Worm (Caenorhabditis elegans) whole organism, early embryonic: ENCODE measurements around the gene R06F6.8.

Experiments used
- B0310.2 ChIP-seq: sonication (generic microtip); optimal IDR thresholded peaks from 2 replicates; lab custom pipeline; 2016; ENCODE audit warnings: mild to moderate bottlenecking, missing genetic modification characterization, missing compliant biosample characterization
- aly-1 ChIP-seq: sonication (generic microtip); optimal IDR thresholded peaks from 2 replicates; lab custom pipeline; 2016; ENCODE audit warnings: missing genetic modification characterization, missing compliant biosample characterization
- ama-1 ChIP-seq: fragments of 150-350 bp; optimal IDR thresholded peaks from 2 replicates; lab custom pipeline; 2014
- flt-1 ChIP-seq: fragments of 200-800 bp; sonication (Bioruptor generic); IDR thresholded peaks from 2 replicates; pipeline ENCODE4 v1.3.6; 2022; ENCODE audit warnings: missing genetic modification characterization, missing compliant biosample characterization
- hmg-4 ChIP-seq: fragments of 200-800 bp; sonication (Bioruptor generic); optimal IDR thresholded peaks from 2 replicates; lab custom pipeline; 2018; ENCODE audit warnings: mild to moderate bottlenecking, missing genetic modification characterization, missing compliant biosample characterization
- hnd-1 ChIP-seq: sonication (generic microtip); optimal IDR thresholded peaks from 2 replicates; lab custom pipeline; 2016; ENCODE audit warnings: missing genetic modification characterization, missing compliant biosample characterization
- pes-1 ChIP-seq: fragments of 200-800 bp; sonication (Bioruptor generic); IDR thresholded peaks from 2 replicates; pipeline ENCODE4 v1.3.6; 2022; ENCODE audit warnings: missing genetic modification reagents, missing genetic modification characterization, missing compliant biosample characterization
- tbx-37 ChIP-seq: fragments of 200-800 bp; sonication (Bioruptor generic); conservative IDR thresholded peaks from 2 replicates; pipeline ENCODE4 v1.3.6; 2022; ENCODE audit warnings: missing genetic modification reagents, missing genetic modification characterization, missing compliant biosample characterization

ce11 chrII:10829572-10829971 lies 9.8 kb upstream of the R06F6.8 start:
- TF ChIP-seq pes-1 (GFP tag; lab: Robert Waterston, UW), result no peak
- TF ChIP-seq hmg-4, result no peak
- TF ChIP-seq tbx-37 (GFP tag; lab: Robert Waterston, UW), result no peak
- no peak for TF ChIP-seq ama-1 (lab: Kevin White, UChicago)
- TF ChIP-seq hnd-1, result no peak
- no peak for TF ChIP-seq aly-1
- TF ChIP-seq B0310.2, result no peak
- TF ChIP-seq flt-1 (GFP tag; lab: Robert Waterston, UW), result no peak
